Worm (Caenorhabditis elegans) whole organism, midembryonic: ENCODE results near the gene F41C3.7.

ENCODE experiments used
- T22C8.4 ChIP-seq: fragments of 200-800 bp; sonication (Bioruptor generic); IDR thresholded peaks from 2 replicates; pipeline ENCODE4 v1.3.6; 2022; ENCODE audit warnings: missing genetic modification characterization, missing compliant biosample characterization
- cog-1 ChIP-seq: sonication (generic microtip); optimal IDR thresholded peaks from 2 replicates; lab custom pipeline; 2016; ENCODE audit warnings: missing genetic modification characterization, missing compliant biosample characterization
- flt-1 ChIP-seq: fragments of 200-800 bp; sonication (Bioruptor generic); IDR thresholded peaks from 2 replicates; pipeline ENCODE4 v1.3.6; 2022; ENCODE audit warnings: missing genetic modification characterization, missing compliant biosample characterization
- klf-2 ChIP-seq: fragments of 200-800 bp; sonication (Bioruptor generic); conservative IDR thresholded peaks from 2 replicates; pipeline ENCODE4 v1.3.6; 2022; ENCODE audit warnings: missing genetic modification reagents, missing genetic modification characterization, missing compliant biosample characterization
- med-1 ChIP-seq: sonication (generic microtip); optimal IDR thresholded peaks from 2 replicates; lab custom pipeline; 2017; ENCODE audit warnings: missing genetic modification characterization, mild to moderate bottlenecking, missing compliant biosample characterization, antibody characterized with exemption, missing genetic modification reagents; ENCODE audit not compliant: insufficient read depth
- ref-1 ChIP-seq: fragments of 200-800 bp; sonication (Bioruptor generic); conservative IDR thresholded peaks from 2 replicates; pipeline ENCODE4 v1.3.6; 2022; ENCODE audit warnings: missing genetic modification reagents, missing genetic modification characterization, missing compliant biosample characterization
- tab-1 ChIP-seq: fragments of 200-800 bp; sonication (Bioruptor generic); IDR thresholded peaks from 2 replicates; pipeline ENCODE4 v1.3.6; 2022; ENCODE audit warnings: missing genetic modification characterization, missing compliant biosample characterization
- ztf-23 ChIP-seq: fragments of 200-800 bp; sonication (Bioruptor generic); IDR thresholded peaks from 2 replicates; pipeline ENCODE4 v1.3.6; 2022; ENCODE audit warnings: missing genetic modification reagents, missing genetic modification characterization, missing compliant biosample characterization
- ztf-29 ChIP-seq: fragments of 200-800 bp; sonication (Bioruptor generic); IDR thresholded peaks from 2 replicates; pipeline ENCODE4 v1.3.6; 2022; ENCODE audit warnings: missing genetic modification reagents, missing genetic modification characterization, missing compliant biosample characterization

The F41C3.7 gene

ce11 chrII:4729733-4730132 is at the start of gene F41C3.7:
Gene F41C3.7 (plus strand): TSS chrII:4730033.
- TF ChIP-seq ref-1 (no peak), cog-1 (no peak), ztf-23 (GFP tag; lab: Robert Waterston, UW) (no peak), T22C8.4 (no peak), flt-1 (GFP tag; lab: Robert Waterston, UW) (no peak), klf-2 (GFP tag; lab: Robert Waterston, UW) (no peak), med-1 (GFP tag; lab: Kevin White, UChicago) (no peak), tab-1 (GFP tag; lab: Robert Waterston, UW) (no peak), ztf-29 (GFP tag; lab: Robert Waterston, UW) (no peak)

- no peak for TF ChIP-seq T22C8.4
- TF ChIP-seq ztf-29 (GFP tag; lab: Robert Waterston, UW), result no peak
- no peak for TF ChIP-seq flt-1 (GFP tag; lab: Robert Waterston, UW)
- no peak for TF ChIP-seq ref-1
- TF ChIP-seq tab-1 (GFP tag; lab: Robert Waterston, UW), result no peak
- TF ChIP-seq cog-1, result no peak
- no peak for TF ChIP-seq ztf-23 (GFP tag; lab: Robert Waterston, UW)
- no peak for TF ChIP-seq med-1 (GFP tag; lab: Kevin White, UChicago)
Observed at ce11 chrII:4681391-4681790, 48.4 kb upstream of the F41C3.7 start, which contains the start of gene T05A7.7. Gene T05A7.7 (minus strand): TSS chrII:4681491.

DNA sequence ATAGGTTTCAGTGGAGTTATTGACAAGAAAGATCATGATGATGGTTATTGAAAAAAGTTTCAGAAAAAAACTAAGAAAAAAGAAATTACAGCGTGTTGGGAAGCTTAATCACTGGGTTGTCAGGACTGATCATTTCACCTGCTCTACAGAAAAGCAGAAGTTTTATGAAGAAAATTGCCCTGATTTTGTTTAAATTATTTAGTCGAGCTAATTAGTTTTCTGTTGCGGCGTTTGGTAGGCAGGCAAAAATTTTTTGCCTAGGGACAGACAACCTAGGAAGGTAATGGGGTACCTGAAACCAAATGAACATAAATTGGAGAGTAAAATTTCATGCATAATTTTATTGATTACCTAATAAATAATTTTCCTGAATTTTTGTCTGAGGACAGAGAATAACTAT is 46.1 kb upstream of the F41C3.7 start, which contains the start of gene sre-40:
TSS of gene sre-40 (minus strand) at position 101 of the 400 bp plus-strand sequence.
- no peak for TF ChIP-seq cog-1
- no peak for TF ChIP-seq ztf-29 (GFP tag; lab: Robert Waterston, UW)
- no peak for TF ChIP-seq ref-1
- no peak for TF ChIP-seq med-1 (GFP tag; lab: Kevin White, UChicago)
- TF ChIP-seq T22C8.4, result no peak
- TF ChIP-seq klf-2 (GFP tag; lab: Robert Waterston, UW), result no peak
- TF ChIP-seq tab-1 (GFP tag; lab: Robert Waterston, UW), result no peak
- no peak for TF ChIP-seq flt-1 (GFP tag; lab: Robert Waterston, UW)
- no peak for TF ChIP-seq ztf-23 (GFP tag; lab: Robert Waterston, UW)

- no peak for TF ChIP-seq ztf-23 (GFP tag; lab: Robert Waterston, UW)
- no peak for TF ChIP-seq ref-1
- no peak for TF ChIP-seq ztf-29 (GFP tag; lab: Robert Waterston, UW)
- no peak for TF ChIP-seq tab-1 (GFP tag; lab: Robert Waterston, UW)
Observed at ce11 chrII:4684852-4685251, 45.0 kb upstream of the F41C3.7 start.

ce11 chrII:4686941-4687340 is 42.9 kb upstream of the F41C3.7 start, which contains the start of gene sre-39:
Gene sre-39 (plus strand): TSS chrII:4687241.
- TF ChIP-seq cog-1 (no peak), T22C8.4 (no peak), ref-1 (no peak), med-1 (GFP tag; lab: Kevin White, UChicago) (no peak), klf-2 (GFP tag; lab: Robert Waterston, UW) (no peak), flt-1 (GFP tag; lab: Robert Waterston, UW) (no peak), ztf-29 (GFP tag; lab: Robert Waterston, UW) (no peak), ztf-23 (GFP tag; lab: Robert Waterston, UW) (no peak), tab-1 (GFP tag; lab: Robert Waterston, UW) (no peak)

DNA sequence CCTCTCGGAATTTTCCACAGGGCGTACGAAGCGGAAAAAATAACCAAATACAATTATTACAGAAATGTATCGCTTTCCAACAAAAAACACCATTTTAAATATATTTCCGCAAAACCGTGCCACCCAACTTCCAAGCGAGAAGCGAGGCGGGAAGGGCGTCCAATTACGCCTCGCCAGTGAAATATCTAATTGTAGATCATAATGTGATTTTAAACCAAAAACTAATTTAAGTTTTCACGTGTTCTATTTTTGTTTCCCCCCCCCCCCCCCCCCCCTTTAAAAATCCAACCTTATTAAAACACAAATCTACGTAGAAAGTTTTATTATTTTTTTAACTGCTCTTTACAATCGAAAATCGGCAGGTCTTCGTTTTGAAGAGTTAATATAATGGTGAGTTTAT is 40.4 kb upstream of the F41C3.7 start, which contains the start of gene F10G7.12:
TSS of gene F10G7.12 (plus strand) at position 301 of the 400 bp plus-strand sequence.
- TF ChIP-seq ztf-23 (GFP tag; lab: Robert Waterston, UW) (no peak), med-1 (GFP tag; lab: Kevin White, UChicago) (no peak), ref-1 (no peak), klf-2 (GFP tag; lab: Robert Waterston, UW) (no peak), ztf-29 (GFP tag; lab: Robert Waterston, UW) (no peak)

ce11 chrII:4693129-4693528 is 36.7 kb upstream of the F41C3.7 start, which contains the start of gene F10G7.5:
Gene F10G7.5 (plus strand): TSS chrII:4693414.
- TF ChIP-seq T22C8.4 (no peak), klf-2 (GFP tag; lab: Robert Waterston, UW) (no peak), ztf-23 (GFP tag; lab: Robert Waterston, UW) (no peak), cog-1 (peak; percentile 28)

DNA sequence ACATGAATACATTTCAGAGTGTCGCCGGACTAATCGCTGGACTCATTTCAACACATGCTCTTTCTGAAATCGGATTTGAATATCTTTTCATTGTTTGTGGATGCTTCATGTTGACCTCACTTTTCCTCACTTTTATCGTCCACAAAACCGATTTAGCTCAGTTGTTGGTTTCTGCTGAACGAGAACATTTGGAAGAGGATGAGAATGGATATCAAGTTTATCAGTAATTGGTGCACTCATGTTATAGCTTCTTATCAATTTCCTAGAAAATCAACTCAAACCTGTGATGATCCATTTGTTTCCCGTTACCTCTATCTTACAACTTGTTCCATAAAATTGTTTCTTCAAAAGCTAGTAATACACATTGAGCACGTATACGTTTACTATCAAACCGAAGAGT is 33.8 kb upstream of the F41C3.7 start:
- no peak for TF ChIP-seq cog-1
- no peak for TF ChIP-seq ref-1
- TF ChIP-seq tab-1 (GFP tag; lab: Robert Waterston, UW), result no peak
- no peak for TF ChIP-seq klf-2 (GFP tag; lab: Robert Waterston, UW)
- no peak for TF ChIP-seq med-1 (GFP tag; lab: Kevin White, UChicago)
- no peak for TF ChIP-seq flt-1 (GFP tag; lab: Robert Waterston, UW)

DNA sequence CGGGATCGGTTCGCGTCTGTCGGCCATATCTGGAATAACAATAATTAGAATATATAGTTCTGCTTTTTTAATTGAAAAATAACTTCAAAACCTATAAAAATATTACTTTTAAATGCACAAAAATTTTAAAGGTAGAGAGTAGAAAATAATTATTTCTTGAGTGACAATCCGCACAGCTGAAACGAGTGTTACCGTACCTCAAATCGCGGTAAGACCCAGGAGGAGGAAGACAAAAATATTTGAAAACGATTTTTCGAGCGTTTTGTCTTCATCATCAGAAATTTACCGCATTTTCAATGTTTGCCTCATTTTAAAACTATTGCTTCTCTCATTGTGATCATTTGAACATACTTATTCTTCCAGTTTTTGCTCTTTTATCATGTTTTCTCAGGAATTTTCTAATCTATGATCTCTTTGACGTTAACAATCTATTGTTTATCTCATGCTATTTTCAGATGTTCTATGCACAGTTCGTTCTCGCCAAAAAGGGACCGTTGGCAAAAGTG is 31.5 kb upstream of the F41C3.7 start, which contains the start of the genes rpn-5 and scc-1:
TSS of gene rpn-5 (minus strand) at position 162 of the 506 bp plus-strand sequence.
TSS of gene scc-1 (plus strand) at position 456 of the 506 bp plus-strand sequence.
- no peak for TF ChIP-seq ref-1
- TF ChIP-seq flt-1 (GFP tag; lab: Robert Waterston, UW), result no peak
- no peak for TF ChIP-seq tab-1 (GFP tag; lab: Robert Waterston, UW)

- TF ChIP-seq ref-1 (peak; percentile 57; the same call in 1 of the 2 replicates), cog-1 (peak; percentile 30), flt-1 (GFP tag; lab: Robert Waterston, UW) (peak; percentile 90), ztf-29 (GFP tag; lab: Robert Waterston, UW) (peak; percentile 84), klf-2 (GFP tag; lab: Robert Waterston, UW) (peak; percentile 71), med-1 (GFP tag; lab: Kevin White, UChicago) (peak; percentile 29), tab-1 (GFP tag; lab: Robert Waterston, UW) (peak; percentile 70; the same call in 1 of the 2 replicates), ztf-23 (GFP tag; lab: Robert Waterston, UW) (peak; percentile 90), T22C8.4 (peak; percentile 18; the same call in 1 of the 2 replicates)
Observed at ce11 chrII:4701482-4702119, 28.2 kb upstream of the F41C3.7 start, which contains the start of gene unc-85. Gene unc-85 (plus strand): TSS chrII:4702069.
